Worm (Caenorhabditis elegans): ENCODE results near the gene clec-241.

- TF ChIP-seq skn-1 (tag; optimal IDR thresholded peaks at IDR 0.05) (no peak), elt-3 (tag; optimal IDR thresholded peaks at IDR 0.05) (no peak), fos-1 (tag; optimal IDR thresholded peaks at IDR 0.05) (no peak), unc-62 (GFP tag; optimal IDR thresholded peaks at IDR 0.05) (no peak), ztf-11 (tag; optimal IDR thresholded peaks at IDR 0.05) (no peak), pha-4 (tag; optimal IDR thresholded peaks at IDR 0.05) (no peak), elt-1 (tag; optimal IDR thresholded peaks at IDR 0.05) (no peak), ZK546.5 (tag; optimal IDR thresholded peaks at IDR 0.05) (no peak), nhr-23 (tag; optimal IDR thresholded peaks at IDR 0.05) (no peak), jun-1 (tag; optimal IDR thresholded peaks at IDR 0.05) (no peak), ceh-82 (tag; optimal IDR thresholded peaks at IDR 0.05) (no peak), ceh-16 (tag; optimal IDR thresholded peaks at IDR 0.05) (no peak), ceh-28 (tag; optimal IDR thresholded peaks at IDR 0.05) (no peak)
Observed at ce11 chrV:16987783-16988182, 25.3 kb downstream of the clec-241 start.
